Worm (Caenorhabditis elegans): ENCODE results near the gene ocr-2.

The ocr-2 gene

ce11 chrIV:8260848-8261638, 41.2 kb upstream of the ocr-2 start, which contains the start of gene vit-6 (continued):
- TF ChIP-seq C17E4.6 (GFP tag; IDR thresholded peaks at IDR 0.05) (no peak), egl-44 (GFP tag; IDR thresholded peaks at IDR 0.05) (no peak), sea-2 (GFP tag; IDR thresholded peaks at IDR 0.05) (0 out of 2 replicates have a peak, but pooled peaks have one; percentile 12), hmg-1.2 (GFP tag; IDR thresholded peaks at IDR 0.05) (peak; percentile 37; the same call in 1 of the 2 replicates), lin-40 (tag; optimal IDR thresholded peaks at IDR 0.05) (peak; percentile 15), let-607 (tag; optimal IDR thresholded peaks at IDR 0.05) (peak; percentile 73 to 78), repo-1 (tag; optimal IDR thresholded peaks at IDR 0.05) (peak; percentile 33), Y95B8A.8 (GFP tag; IDR thresholded peaks at IDR 0.05) (0 out of 2 replicates have a peak, but pooled peaks have one; percentile 27)

DNA sequence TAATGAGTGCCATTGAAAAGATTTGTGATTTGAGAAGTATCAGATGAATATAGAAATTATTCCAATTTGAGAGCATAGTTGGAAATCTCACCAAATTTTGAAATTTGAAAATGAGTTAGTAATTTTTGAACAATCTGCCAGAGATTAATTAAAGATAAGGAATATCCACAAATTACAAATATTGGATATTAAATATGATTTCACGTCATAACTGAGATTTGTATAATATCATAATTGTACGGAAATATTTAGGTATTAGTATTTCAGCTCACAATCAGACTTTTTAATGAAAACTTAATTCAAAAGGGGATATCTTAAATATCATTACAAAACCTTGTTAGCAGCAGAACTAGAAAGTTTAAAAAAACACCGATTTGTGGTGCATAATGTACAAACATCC, 40.0 kb upstream of the ocr-2 start, which contains the start of gene K07H8.7:
Gene K07H8.7 (minus strand): TSS at position 101 of the 400 bp plus-strand sequence.
- TF ChIP-seq nhr-90 (tag; optimal IDR thresholded peaks at IDR 0.05) (no peak), F10E7.11 (tag; optimal IDR thresholded peaks at IDR 0.05) (no peak), ccch-3 (GFP tag; optimal IDR thresholded peaks at IDR 0.05) (no peak), F37B4.10 (GFP tag; IDR thresholded peaks at IDR 0.05) (no peak), madf-10 (tag; optimal IDR thresholded peaks at IDR 0.05) (no peak), snpc-3.4 (tag; optimal IDR thresholded peaks at IDR 0.05) (no peak), K12H6.12 (tag; optimal IDR thresholded peaks at IDR 0.05) (no peak)

- TF ChIP-seq ztf-28 (GFP tag; IDR thresholded peaks at IDR 0.05) (no peak), nhr-80 (tag; optimal IDR thresholded peaks at IDR 0.05) (peak; percentile 22)
These were observed 35.3 kb upstream of the ocr-2 start for ce11 chrIV:8255221-8255620.

ce11 chrIV:8254193-8254592, 34.3 kb upstream of the ocr-2 start:
- TF ChIP-seq ztf-25 (GFP tag; IDR thresholded peaks at IDR 0.05) (no peak), ceh-27 (GFP tag; optimal IDR thresholded peaks at IDR 0.05) (no peak)

DNA sequence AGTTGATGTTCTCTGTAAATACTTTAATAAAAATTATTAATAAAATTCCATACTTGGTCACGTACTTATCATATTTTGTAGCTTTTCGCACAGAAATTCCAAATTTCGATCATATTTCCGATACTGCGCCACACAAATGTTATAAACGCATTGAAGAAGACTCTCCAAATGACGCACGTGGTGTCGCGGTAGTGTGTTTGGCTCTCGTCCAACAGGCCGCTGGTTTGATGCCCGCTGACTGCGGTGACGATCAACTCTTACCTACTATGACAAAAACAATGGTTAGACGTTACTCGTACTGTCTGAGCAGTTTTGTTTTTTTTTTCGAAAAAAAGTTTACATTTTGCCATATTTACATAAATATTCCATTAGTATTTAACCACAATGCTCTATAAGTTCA, 33.0 kb upstream of the ocr-2 start:
- no peak for TF ChIP-seq lag-1 (GFP tag; IDR thresholded peaks at IDR 0.05)
- peak; percentile 71 for TF ChIP-seq ceh-27 (GFP tag; optimal IDR thresholded peaks at IDR 0.05)
- peak; percentile 86 for TF ChIP-seq athp-1 (tag; optimal IDR thresholded peaks at IDR 0.05)
- peak; percentile 7 for TF ChIP-seq efl-1 (GFP tag; optimal IDR thresholded peaks at IDR 0.05)
- peak; percentile 94 for TF ChIP-seq rpc-1 (optimal IDR thresholded peaks at IDR 0.05)
- peak; percentile 99 for TF ChIP-seq rpc-1 (tag; optimal IDR thresholded peaks at IDR 0.05)
- peak; percentile 88 for TF ChIP-seq F49E8.2 (tag; optimal IDR thresholded peaks at IDR 0.05; ENCODE audit: insufficient read depth)
- peak; percentile 1 for TF ChIP-seq ccch-3 (GFP tag; optimal IDR thresholded peaks at IDR 0.05)
- TF ChIP-seq F57C9.4 (tag; optimal IDR thresholded peaks at IDR 0.05): peak; percentile 54
- TF ChIP-seq tbx-9 (tag; optimal IDR thresholded peaks at IDR 0.05; ENCODE audit: borderline replicate concordance): peak; percentile 29
- TF ChIP-seq F55B11.4 (tag; optimal IDR thresholded peaks at IDR 0.05; ENCODE audit: borderline replicate concordance, insufficient read depth): no peak
- TF ChIP-seq hlh-26 (GFP tag; conservative IDR thresholded peaks at IDR 0.05): 0 out of 2 replicates have a peak, but pooled peaks have one; percentile 22
- TF ChIP-seq nhr-179 (tag; optimal IDR thresholded peaks at IDR 0.05): peak; percentile 62
- peak; percentile 98 for TF ChIP-seq him-1 (tag; optimal IDR thresholded peaks at IDR 0.05)
- TF ChIP-seq lin-40 (tag; optimal IDR thresholded peaks at IDR 0.05): peak; percentile 75
- peak; percentile 77 for TF ChIP-seq unc-130 (GFP tag; optimal IDR thresholded peaks at IDR 0.05)
- peak; percentile 68 for TF ChIP-seq K12H6.12 (tag; optimal IDR thresholded peaks at IDR 0.05)
- TF ChIP-seq snpc-3.4 (tag; optimal IDR thresholded peaks at IDR 0.05): peak; percentile 69
- peak; percentile 49 for TF ChIP-seq F33H1.4 (GFP tag; IDR thresholded peaks at IDR 0.05)
- no peak; the same call in 1 of the 2 replicates for TF ChIP-seq aptf-3 (GFP tag; IDR thresholded peaks at IDR 0.05)
- no peak for TF ChIP-seq chd-7 (tag; optimal IDR thresholded peaks at IDR 0.05)
- peak; percentile 69 for TF ChIP-seq tlf-1 (GFP tag; optimal IDR thresholded peaks at IDR 0.05)
- TF ChIP-seq hmg-20 (GFP tag; IDR thresholded peaks at IDR 0.05): no peak; the same call in 1 of the 2 replicates
- peak; percentile 78 for TF ChIP-seq Y53F4B.3 (GFP tag; IDR thresholded peaks at IDR 0.05)
- TF ChIP-seq madf-3 (GFP tag; IDR thresholded peaks at IDR 0.05): peak; percentile 81

Data from whole organism, young adult.